Fruit fly (Drosophila melanogaster): ENCODE results near the gene CG31676.
A peak's percentile ranks its signal among the peaks of the same experiment; 100 is the strongest.

The CG31676 gene

DNA sequence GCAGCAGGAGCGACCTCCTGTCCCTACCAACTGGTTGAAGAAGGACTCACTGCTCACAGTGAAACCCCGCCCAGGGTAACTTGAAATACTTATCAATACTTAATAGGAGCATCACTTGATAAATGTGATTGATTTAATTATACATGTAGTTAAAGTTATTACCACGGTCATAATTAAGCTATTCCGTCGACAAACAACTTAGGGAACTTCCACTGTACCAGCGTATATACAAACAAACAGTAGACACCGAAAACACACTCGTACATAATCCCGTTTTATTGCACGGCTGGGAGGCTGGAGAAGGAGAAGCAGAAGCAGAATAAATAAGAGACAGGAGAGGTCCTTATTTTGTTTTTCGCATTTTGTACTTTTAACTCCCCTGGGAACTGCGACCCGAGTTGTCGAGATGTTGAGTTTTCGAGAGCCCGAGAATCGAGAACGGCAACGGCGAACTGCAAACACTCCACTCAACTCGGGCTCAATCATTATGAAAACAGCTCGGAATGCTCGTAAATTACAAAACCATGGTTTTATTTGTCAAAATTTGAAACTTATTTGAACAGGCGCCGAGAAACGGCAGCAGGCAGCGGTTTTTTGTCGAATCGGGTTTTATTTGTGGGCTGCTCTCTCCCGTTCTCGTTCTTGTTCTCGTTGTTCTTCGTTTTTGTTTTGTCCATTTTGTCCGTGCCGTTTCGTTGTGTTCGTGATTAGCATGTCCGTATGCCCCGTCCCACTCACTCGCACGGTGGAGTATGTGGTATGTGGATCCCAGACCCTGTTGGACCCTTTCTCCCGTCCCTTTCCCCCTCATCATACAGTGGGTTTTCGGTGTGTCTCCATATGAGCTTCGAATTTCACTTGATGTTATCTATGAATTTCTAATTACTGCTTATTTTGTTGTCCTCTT, 40.3 kb upstream of the CG31676 start (continued):
- TF ChIP-seq wek (GFP tag; optimal IDR thresholded peaks at IDR 0.05), result peak; percentile 11
- peak; percentile 64; the same call in 2 of the 3 replicates for TF ChIP-seq CG2889 (GFP tag; IDR thresholded peaks at IDR 0.05)
- no peak for TF ChIP-seq Bgb (GFP tag; IDR thresholded peaks at IDR 0.05; ENCODE audit: partially characterized antibody)
- peak; percentile 96 for TF ChIP-seq Ets65A (GFP tag)
- TF ChIP-seq Six4 (GFP tag; optimal IDR thresholded peaks at IDR 0.05), result peak; percentile 46
- TF ChIP-seq CG10274 (GFP tag; optimal IDR thresholded peaks at IDR 0.05), result peak; percentile 56
- no peak; the same call in 1 of the 2 replicates for TF ChIP-seq CG9215 (GFP tag; IDR thresholded peaks at IDR 0.05)
- peak; percentile 74 for TF ChIP-seq bab2 (GFP tag; optimal IDR thresholded peaks at IDR 0.05)
- peak; percentile 44 for TF ChIP-seq cg (GFP tag; optimal IDR thresholded peaks at IDR 0.05)
- peak; percentile 72 for TF ChIP-seq Ada2b (GFP tag; IDR thresholded peaks at IDR 0.05)
- TF ChIP-seq Bdp1 (GFP tag; optimal IDR thresholded peaks at IDR 0.05), result peak; percentile 66
- peak; percentile 58; the same call in 1 of the 2 replicates for TF ChIP-seq wdn (GFP tag; IDR thresholded peaks at IDR 0.05)
- TF ChIP-seq CG3407 (GFP tag; optimal IDR thresholded peaks at IDR 0.05), result peak; percentile 27
- peak; percentile 76 for TF ChIP-seq maf-S (GFP tag; optimal IDR thresholded peaks at IDR 0.05)
- TF ChIP-seq ash1 (GFP tag; optimal IDR thresholded peaks at IDR 0.05), result peak; percentile 58
- TF ChIP-seq Sin3A (optimal IDR thresholded peaks at IDR 0.05), result no peak
- TF ChIP-seq CG16863 (GFP tag; optimal IDR thresholded peaks at IDR 0.05), result peak; percentile 74
- TF ChIP-seq CG2875 (GFP tag; optimal IDR thresholded peaks at IDR 0.05), result no peak
- TF ChIP-seq Scr (GFP tag; IDR thresholded peaks at IDR 0.05; ENCODE audit: partially characterized antibody), result no peak
- no peak for TF ChIP-seq toy (GFP tag; IDR thresholded peaks at IDR 0.05)
- peak; percentile 62; the same call in 1 of the 2 replicates for TF ChIP-seq al (GFP tag; IDR thresholded peaks at IDR 0.05)
- TF ChIP-seq E2f1 (GFP tag; IDR thresholded peaks at IDR 0.05), result peak; percentile 65
- TF ChIP-seq pita (GFP tag; optimal IDR thresholded peaks at IDR 0.05), result no peak
- peak; percentile 47; the same call in 1 of the 3 replicates for TF ChIP-seq ase (GFP tag; IDR thresholded peaks at IDR 0.05)
- TF ChIP-seq Awh (GFP tag; IDR thresholded peaks at IDR 0.05), result peak; percentile 59; the same call in 1 of the 2 replicates
- TF ChIP-seq CG31441 (GFP tag; IDR thresholded peaks at IDR 0.05), result peak; percentile 66; the same call in 1 of the 2 replicates
- TF ChIP-seq CG12104 (GFP tag; optimal IDR thresholded peaks at IDR 0.05), result peak; percentile 55
- TF ChIP-seq CG6765 (GFP tag; optimal IDR thresholded peaks at IDR 0.05), result peak; percentile 54
- no peak for TF ChIP-seq ato (GFP tag; IDR thresholded peaks at IDR 0.05; ENCODE audit: partially characterized antibody)
- peak; percentile 76 for TF ChIP-seq sob (GFP tag; IDR thresholded peaks at IDR 0.05)
- TF ChIP-seq seq (GFP tag; IDR thresholded peaks at IDR 0.05), result peak; percentile 60; the same call in 1 of the 2 replicates
- TF ChIP-seq CG7745 (tag; optimal IDR thresholded peaks at IDR 0.05), result no peak
- TF ChIP-seq CG1602 (GFP tag; optimal IDR thresholded peaks at IDR 0.05), result peak; percentile 61
- peak; percentile 43 for TF ChIP-seq ac (GFP tag; optimal IDR thresholded peaks at IDR 0.05)
- TF ChIP-seq D19B (GFP tag; optimal IDR thresholded peaks at IDR 0.05), result peak; percentile 52
- peak; percentile 69 for TF ChIP-seq CG1792 (GFP tag; optimal IDR thresholded peaks at IDR 0.05)
- TF ChIP-seq gro (GFP tag; optimal IDR thresholded peaks at IDR 0.05), result peak; percentile 88
- peak; percentile 91 for TF ChIP-seq corto (GFP tag; optimal IDR thresholded peaks at IDR 0.05)
- peak; percentile 71; the same call in 2 of the 3 replicates for TF ChIP-seq CG7357 (GFP tag; IDR thresholded peaks at IDR 0.05)
- peak; percentile 59; the same call in 1 of the 2 replicates for TF ChIP-seq ttk (GFP tag; IDR thresholded peaks at IDR 0.05)
- peak; percentile 79 for TF ChIP-seq Antp (GFP tag; optimal IDR thresholded peaks at IDR 0.05)
- TF ChIP-seq Dek (tag; optimal IDR thresholded peaks at IDR 0.05), result peak; percentile 80
- TF ChIP-seq CG18764 (GFP tag; optimal IDR thresholded peaks at IDR 0.05), result peak; percentile 35
- peak; percentile 73 for TF ChIP-seq CG6854 (GFP tag; optimal IDR thresholded peaks at IDR 0.05)
- TF ChIP-seq Ets97D (GFP tag; optimal IDR thresholded peaks at IDR 0.05), result peak; percentile 25
- peak; percentile 51 for TF ChIP-seq onecut (GFP tag; IDR thresholded peaks at IDR 0.05)
- peak; percentile 63 for TF ChIP-seq disco-r (GFP tag; optimal IDR thresholded peaks at IDR 0.05)
- TF ChIP-seq ind (GFP tag; optimal IDR thresholded peaks at IDR 0.05), result peak; percentile 77
- TF ChIP-seq CG13123 (GFP tag; optimal IDR thresholded peaks at IDR 0.05), result peak; percentile 48

Measured in whole organism, embryonic.